Worm (Caenorhabditis elegans) whole organism, L2 larva: ENCODE data around the gene B0462.4.

Experiments
- F13H6.1 ChIP-seq: sonication (generic microtip); optimal IDR thresholded peaks from 2 replicates; lab custom pipeline; 2016; ENCODE audit warnings: missing genetic modification characterization, missing compliant biosample characterization
- nhr-6 ChIP-seq: fragments of 150-350 bp; optimal IDR thresholded peaks from 2 replicates; lab custom pipeline; 2014; ENCODE audit warnings: missing biosample characterization, missing genetic modification characterization

DNA sequence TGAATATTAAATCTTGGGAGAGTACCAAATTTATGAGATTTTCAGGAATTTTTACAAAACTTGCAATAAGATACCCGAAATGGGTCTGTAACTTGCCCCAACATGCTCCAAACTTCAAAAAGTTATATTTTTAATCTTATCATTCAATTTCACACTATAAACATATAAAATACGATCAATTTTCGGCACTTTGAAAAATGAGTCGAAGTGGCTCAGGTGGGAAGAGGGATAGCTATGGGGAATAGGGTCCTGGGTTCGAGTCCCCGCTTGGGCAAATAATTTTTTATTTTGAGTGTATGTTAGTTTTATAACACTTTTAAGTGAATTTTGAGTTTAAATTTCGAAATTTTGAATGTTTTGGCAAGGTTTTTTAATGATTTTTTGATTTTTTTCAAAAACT lies 40.0 kb upstream of the B0462.4 start:
- TF ChIP-seq F13H6.1 (tag; lab: Kevin White, UChicago) (no peak), nhr-6 (tag; lab: Kevin White, UChicago) (no peak)
